Fruit fly (Drosophila melanogaster) whole organism, embryonic: ENCODE results near the gene Vps37B.

Experiments
- Aef1 ChIP-seq: fragments of 200-800 bp; sonication (Bioruptor generic); IDR thresholded peaks from 3 replicates; pipeline ENCODE4 v1.3.6; 2022; ENCODE audit warnings: missing biosample characterization, missing genetic modification characterization
- CG8944 ChIP-seq: fragments of 200-800 bp; sonication (Bioruptor generic); optimal IDR thresholded peaks from 3 replicates; lab custom pipeline; 2016; ENCODE audit warnings: missing biosample characterization, missing genetic modification characterization
- Dfd ChIP-seq, 2 experiments: fragments of >200 bp; optimal IDR thresholded peaks; 2 replicates each; lab custom pipeline; 2017; ENCODE audit warnings: missing biosample characterization in 2 of 2, missing genetic modification characterization in 2 of 2

dm6 chr3R:5212759-5213053 lies 13.3 kb upstream of the Vps37B start:
- TF ChIP-seq Dfd (GFP tag; optimal IDR thresholded peaks at IDR 0.05; lab: Kevin White, UChicago) (no peak), CG8944 (no peak), Aef1 (no peak)
